Fruit fly (Drosophila melanogaster) whole organism, embryonic: ENCODE data around the gene CG18281.

ENCODE experiments used
- B-H1 ChIP-seq: fragments of 200-800 bp; sonication (Bioruptor generic); IDR thresholded peaks from 3 replicates; pipeline ENCODE4 v1.3.6; 2022; ENCODE audit warnings: missing biosample characterization, missing genetic modification characterization
- Bdp1 ChIP-seq: fragments of 200-800 bp; sonication (Bioruptor generic); optimal IDR thresholded peaks from 3 replicates; lab custom pipeline; 2016; ENCODE audit warnings: missing biosample characterization, missing genetic modification characterization
- CG10147 ChIP-seq: fragments of 200-800 bp; sonication (Bioruptor generic); optimal IDR thresholded peaks from 2 replicates; lab custom pipeline; 2019; ENCODE audit warnings: missing biosample characterization, mild to moderate bottlenecking, missing genetic modification characterization, moderate library complexity
- CG10979 ChIP-seq: fragments of 200-800 bp; sonication (Bioruptor generic); optimal IDR thresholded peaks from 2 replicates; lab custom pipeline; 2018; ENCODE audit warnings: missing biosample characterization, mild to moderate bottlenecking, missing genetic modification characterization, moderate library complexity
- CG12391 ChIP-seq: fragments of 200-800 bp; sonication (Bioruptor generic); optimal IDR thresholded peaks from 3 replicates; lab custom pipeline; 2018; ENCODE audit warnings: missing biosample characterization, mild to moderate bottlenecking, missing genetic modification characterization, moderate library complexity
- CG13123 ChIP-seq: fragments of 200-800 bp; sonication (Bioruptor generic); optimal IDR thresholded peaks from 2 replicates; lab custom pipeline; 2016; ENCODE audit warnings: missing biosample characterization, missing genetic modification characterization
- CG14860 ChIP-seq: fragments of 200-800 bp; sonication (Bioruptor generic); IDR thresholded peaks from 3 replicates; pipeline ENCODE4 v1.3.6; 2022; ENCODE audit warnings: missing biosample characterization, missing genetic modification characterization; ENCODE audit not compliant: partially characterized antibody
- CG16815 ChIP-seq: fragments of 200-800 bp; sonication (Bioruptor generic); optimal IDR thresholded peaks from 3 replicates; lab custom pipeline; 2017; ENCODE audit warnings: missing biosample characterization, mild to moderate bottlenecking, missing genetic modification characterization
- CG18764 ChIP-seq: fragments of 200-800 bp; sonication (Bioruptor generic); optimal IDR thresholded peaks from 3 replicates; lab custom pipeline; 2016; ENCODE audit warnings: missing biosample characterization, missing genetic modification characterization
- CG3065 ChIP-seq: fragments of 200-800 bp; sonication (Bioruptor generic); optimal IDR thresholded peaks from 2 replicates; lab custom pipeline; 2016; ENCODE audit warnings: missing biosample characterization, missing genetic modification characterization
- CG32532 ChIP-seq: fragments of 200-800 bp; sonication (Bioruptor generic); IDR thresholded peaks from 2 replicates; pipeline ENCODE4 v1.3.6; 2022; ENCODE audit warnings: missing biosample characterization, missing genetic modification characterization
- CG33213 ChIP-seq: fragments of 200-800 bp; sonication (Bioruptor generic); optimal IDR thresholded peaks from 3 replicates; lab custom pipeline; 2016; ENCODE audit warnings: missing biosample characterization, missing genetic modification characterization
- CG6654 ChIP-seq: fragments of 200-800 bp; sonication (Bioruptor generic); optimal IDR thresholded peaks from 2 replicates; lab custom pipeline; 2017; ENCODE audit warnings: missing biosample characterization, mild to moderate bottlenecking, missing genetic modification characterization
- CG6791 ChIP-seq: fragments of 200-800 bp; sonication (Bioruptor generic); IDR thresholded peaks from 3 replicates; pipeline ENCODE4 v1.3.6; 2022; ENCODE audit warnings: missing biosample characterization, missing genetic modification characterization; ENCODE audit not compliant: partially characterized antibody
- CG6813 ChIP-seq: fragments of 200-800 bp; sonication (Bioruptor generic); optimal IDR thresholded peaks from 2 replicates; lab custom pipeline; 2017; ENCODE audit warnings: missing biosample characterization, missing genetic modification characterization, mild to moderate bottlenecking, moderate library complexity, missing genetic modification reagents
- CG6854 ChIP-seq: fragments of 200-800 bp; sonication (Bioruptor generic); optimal IDR thresholded peaks from 3 replicates; lab custom pipeline; 2017; ENCODE audit warnings: missing biosample characterization, mild to moderate bottlenecking, missing genetic modification characterization
- CG9609 ChIP-seq: fragments of 200-800 bp; sonication (Bioruptor generic); optimal IDR thresholded peaks from 3 replicates; lab custom pipeline; 2016; ENCODE audit warnings: missing biosample characterization, missing genetic modification characterization
- CG9797 ChIP-seq: fragments of 200-800 bp; sonication (Bioruptor generic); optimal IDR thresholded peaks from 3 replicates; lab custom pipeline; 2018; ENCODE audit warnings: missing biosample characterization, mild to moderate bottlenecking, missing genetic modification characterization
- CTCF ChIP-seq: fragments of 200-800 bp; sonication (Bioruptor generic); optimal IDR thresholded peaks from 2 replicates; lab custom pipeline; 2017; ENCODE audit warnings: missing biosample characterization, mild to moderate bottlenecking, missing genetic modification characterization, moderate library complexity
- Dad ChIP-seq: fragments of 200-800 bp; sonication (Bioruptor generic); optimal IDR thresholded peaks from 3 replicates; lab custom pipeline; 2016; ENCODE audit warnings: missing biosample characterization, missing genetic modification characterization
- HLH54F ChIP-seq: fragments of 200-800 bp; sonication (Bioruptor generic); optimal IDR thresholded peaks from 3 replicates; lab custom pipeline; 2016; ENCODE audit warnings: missing biosample characterization, missing genetic modification characterization
- MTF-1 ChIP-seq: fragments of 200-800 bp; sonication (Bioruptor generic); optimal IDR thresholded peaks from 2 replicates; lab custom pipeline; 2018; ENCODE audit warnings: missing biosample characterization, mild to moderate bottlenecking, missing genetic modification characterization, borderline replicate concordance
- Med ChIP-seq: fragments of 200-800 bp; sonication (Bioruptor generic); peaks from one replicate; lab custom pipeline; 2016; ENCODE audit warnings: missing biosample characterization, missing genetic modification characterization, mild to moderate bottlenecking, inconsistent platforms, moderate library complexity
- Opbp ChIP-seq: fragments of 200-800 bp; sonication (Bioruptor generic); IDR thresholded peaks from 3 replicates; pipeline ENCODE4 v1.3.6; 2022; ENCODE audit warnings: missing biosample characterization, missing genetic modification characterization; ENCODE audit not compliant: partially characterized antibody
- Ssrp ChIP-seq: fragments of 200-800 bp; sonication (Bioruptor generic); optimal IDR thresholded peaks from 2 replicates; lab custom pipeline; 2018; ENCODE audit warnings: missing biosample characterization, mild to moderate bottlenecking, missing genetic modification characterization, moderate library complexity
- Tbp ChIP-seq: fragments of >200 bp; optimal IDR thresholded peaks from 2 replicates; lab custom pipeline; 2018; ENCODE audit warnings: missing biosample characterization, missing genetic modification characterization
- Usf ChIP-seq: fragments of 200-800 bp; sonication (Bioruptor generic); optimal IDR thresholded peaks from 2 replicates; lab custom pipeline; 2017; ENCODE audit warnings: missing genotype, missing biosample characterization, missing genetic modification characterization
- YL-1 ChIP-seq: fragments of 200-800 bp; sonication (Bioruptor generic); optimal IDR thresholded peaks from 3 replicates; lab custom pipeline; 2017; ENCODE audit warnings: missing biosample characterization, mild to moderate bottlenecking, missing genetic modification characterization
- amos ChIP-seq: fragments of 200-800 bp; sonication (Bioruptor generic); IDR thresholded peaks from 2 replicates; pipeline ENCODE4 v1.3.6; 2022; ENCODE audit warnings: missing biosample characterization, missing genetic modification characterization; ENCODE audit not compliant: partially characterized antibody
- cad ChIP-seq: fragments of >200 bp; optimal IDR thresholded peaks from 2 replicates; lab custom pipeline; 2017; ENCODE audit warnings: missing biosample characterization, missing genetic modification characterization
- dan ChIP-seq: fragments of 200-800 bp; sonication (Bioruptor generic); IDR thresholded peaks from 2 replicates; pipeline ENCODE4 v1.3.6; 2022; ENCODE audit warnings: missing biosample characterization, missing genetic modification characterization
- danr ChIP-seq: fragments of 200-800 bp; sonication (Bioruptor generic); IDR thresholded peaks from 2 replicates; pipeline ENCODE4 v1.3.6; 2022; ENCODE audit warnings: missing biosample characterization, missing genetic modification characterization
- gsb ChIP-seq: fragments of 200-800 bp; sonication (Bioruptor generic); IDR thresholded peaks from 2 replicates; pipeline ENCODE4 v1.3.6; 2022; ENCODE audit warnings: missing biosample characterization, missing genetic modification characterization
- gt ChIP-seq: fragments of 200-800 bp; sonication (Bioruptor generic); IDR thresholded peaks from 2 replicates; pipeline ENCODE4 v1.3.6; 2022; ENCODE audit warnings: missing biosample characterization, missing genetic modification characterization
- jumu ChIP-seq: fragments of 200-800 bp; sonication (Bioruptor generic); optimal IDR thresholded peaks from 3 replicates; lab custom pipeline; 2016; ENCODE audit warnings: missing biosample characterization, missing genetic modification characterization
- otp ChIP-seq: fragments of 200-800 bp; sonication (Bioruptor generic); IDR thresholded peaks from 3 replicates; pipeline ENCODE4, ENCODE4 v1.3.6; 2022; ENCODE audit warnings: missing biosample characterization, missing genetic modification characterization
- prd ChIP-seq, 3 experiments: fragments of >200 bp in 2 of 3; fragments of 200-800 bp in 1 of 3; sonication (Bioruptor generic) in 1 of 3; optimal IDR thresholded peaks in 2 of 3; IDR thresholded peaks in 1 of 3; 2 replicates in 2 of 3; 3 replicates in 1 of 3; pipeline versions ENCODE4 v1.3.6 to Lab custom; 2017 to 2022; ENCODE audit warnings: missing biosample characterization in 1 of 3, missing genetic modification characterization in 1 of 3
- repo ChIP-seq: fragments of 200-800 bp; sonication (Bioruptor generic); optimal IDR thresholded peaks from 2 replicates; lab custom pipeline; 2016; ENCODE audit warnings: missing biosample characterization, missing genetic modification characterization
- sd ChIP-seq: fragments of 200-800 bp; sonication (Bioruptor generic); optimal IDR thresholded peaks from 3 replicates; lab custom pipeline; 2018; ENCODE audit warnings: missing biosample characterization, mild to moderate bottlenecking, missing genetic modification characterization, moderate library complexity
- shn ChIP-seq: fragments of 200-800 bp; sonication (Bioruptor generic); optimal IDR thresholded peaks from 3 replicates; lab custom pipeline; 2016; ENCODE audit warnings: missing biosample characterization, missing genetic modification characterization
- sqz ChIP-seq: fragments of 200-800 bp; sonication (Bioruptor generic); optimal IDR thresholded peaks from 3 replicates; lab custom pipeline; 2018; ENCODE audit warnings: missing biosample characterization, mild to moderate bottlenecking, missing genetic modification characterization
- stc ChIP-seq: fragments of 200-800 bp; sonication (Bioruptor generic); IDR thresholded peaks from 2 replicates; pipeline ENCODE4 v1.3.6; 2022; ENCODE audit warnings: missing biosample characterization, missing genetic modification characterization
- sug ChIP-seq: fragments of 200-800 bp; optimal IDR thresholded peaks from 2 replicates; lab custom pipeline; 2019; ENCODE audit warnings: missing biosample characterization, mild to moderate bottlenecking, missing genetic modification characterization, moderate library complexity
- tap ChIP-seq: fragments of 200-800 bp; optimal IDR thresholded peaks from 3 replicates; lab custom pipeline; 2019; ENCODE audit warnings: missing biosample characterization, mild to moderate bottlenecking, missing genetic modification characterization, moderate library complexity
- trh ChIP-seq: fragments of 200-800 bp; sonication (Bioruptor generic); optimal IDR thresholded peaks from 2 replicates; lab custom pipeline; 2016; ENCODE audit warnings: missing biosample characterization, missing genetic modification characterization
- tx ChIP-seq: fragments of 200-800 bp; sonication (Bioruptor generic); optimal IDR thresholded peaks from 2 replicates; lab custom pipeline; 2016; ENCODE audit warnings: missing biosample characterization, missing genetic modification characterization

CG18281 gene

dm6 chr3L:20498204-20498603, 1.4 kb upstream of the CG18281 start:
- peak; percentile 80 for TF ChIP-seq CG10979 (tag; lab: Kevin White, UChicago)
- TF ChIP-seq Dad (GFP tag; lab: Kevin White, UChicago), result no peak
- no peak for TF ChIP-seq gsb (GFP tag; lab: Robert Waterston, UW)
- TF ChIP-seq tap (tag; lab: Kevin White, UChicago), result no peak
- TF ChIP-seq CG6654 (GFP tag; lab: Kevin White, UChicago), result no peak
- TF ChIP-seq Opbp (GFP tag; lab: Robert Waterston, UW), result 0 out of 3 replicates have a peak, but pooled peaks have one; percentile 16
- TF ChIP-seq sug, result no peak
- TF ChIP-seq CG14860 (GFP tag; lab: Robert Waterston, UW), result no peak
- TF ChIP-seq danr (GFP tag; lab: Robert Waterston, UW), result no peak
- TF ChIP-seq tx (GFP tag; lab: Kevin White, UChicago), result no peak
- no peak for TF ChIP-seq CG18764 (GFP tag; lab: Kevin White, UChicago)
- TF ChIP-seq CG9609 (GFP tag; lab: Kevin White, UChicago), result no peak
- TF ChIP-seq cad (GFP tag; lab: Kevin White, UChicago), result no peak
- TF ChIP-seq prd (optimal IDR thresholded peaks at IDR 0.05; lab: Kevin White, UChicago), result no peak
- TF ChIP-seq prd (GFP tag; IDR thresholded peaks at IDR 0.05; lab: Robert Waterston, UW), result no peak
- 0 out of 3 replicates have a peak, but pooled peaks have one; percentile 24 for TF ChIP-seq CG6791 (GFP tag; lab: Robert Waterston, UW)
- TF ChIP-seq stc (GFP tag; lab: Robert Waterston, UW), result peak; percentile 24; the same call in 1 of the 2 replicates
- TF ChIP-seq CG16815 (GFP tag; lab: Kevin White, UChicago), result no peak
- TF ChIP-seq CG3065 (GFP tag; lab: Kevin White, UChicago), result peak; percentile 60
- no peak for TF ChIP-seq CG6854 (GFP tag; lab: Kevin White, UChicago)
- TF ChIP-seq HLH54F, result no peak
- TF ChIP-seq trh (GFP tag; lab: Kevin White, UChicago), result no peak
- 0 out of 2 replicates have a peak, but pooled peaks have one; percentile 19 for TF ChIP-seq amos
- TF ChIP-seq CG33213 (GFP tag; lab: Kevin White, UChicago), result no peak
- no peak for TF ChIP-seq sd (tag; lab: Kevin White, UChicago)
- no peak for TF ChIP-seq dan (GFP tag; lab: Robert Waterston, UW)
- TF ChIP-seq CG32532, result 0 out of 2 replicates have a peak, but pooled peaks have one; percentile 5
- 0 out of 2 replicates have a peak, but pooled peaks have one; percentile 19 for TF ChIP-seq gt (GFP tag; lab: Robert Waterston, UW)
- no peak for TF ChIP-seq CG9797 (GFP tag; lab: Kevin White, UChicago)
- no peak for TF ChIP-seq B-H1
- peak; percentile 1 for TF ChIP-seq Med
- TF ChIP-seq MTF-1 (GFP tag; lab: Kevin White, UChicago), result no peak
- no peak for TF ChIP-seq Ssrp (tag; lab: Kevin White, UChicago)
- TF ChIP-seq YL-1 (GFP tag; lab: Kevin White, UChicago), result no peak
- no peak for TF ChIP-seq jumu (GFP tag; lab: Kevin White, UChicago)
- TF ChIP-seq CG6813 (GFP tag; lab: Kevin White, UChicago), result no peak
- no peak for TF ChIP-seq shn (GFP tag; lab: Kevin White, UChicago)
- TF ChIP-seq Bdp1 (GFP tag; lab: Kevin White, UChicago), result no peak
- TF ChIP-seq Tbp (GFP tag; lab: Kevin White, UChicago), result no peak
- TF ChIP-seq CG13123 (GFP tag; lab: Kevin White, UChicago), result no peak
- TF ChIP-seq repo (GFP tag; lab: Kevin White, UChicago), result no peak
- TF ChIP-seq CG12391, result no peak
- no peak for TF ChIP-seq CG10147 (GFP tag; lab: Kevin White, UChicago)
- TF ChIP-seq CTCF (GFP tag; lab: Kevin White, UChicago), result peak; percentile 87
- 0 out of 3 replicates have a peak, but pooled peaks have one; percentile 30 for TF ChIP-seq otp
- no peak for TF ChIP-seq sqz
- no peak for TF ChIP-seq Usf
